Worm (Caenorhabditis elegans) whole organism, L2 larva: ENCODE results near the gene fmo-4.

Experiments used
- nhr-237 ChIP-seq: fragments of 150-350 bp; optimal IDR thresholded peaks from 2 replicates; lab custom pipeline; 2014; ENCODE audit warnings: missing biosample characterization, missing genetic modification characterization
- nhr-77 ChIP-seq: fragments of 150-350 bp; optimal IDR thresholded peaks from 2 replicates; lab custom pipeline; 2014; ENCODE audit warnings: missing biosample characterization, missing genetic modification characterization
- sem-4 ChIP-seq: fragments of 150-350 bp; optimal IDR thresholded peaks from 2 replicates; lab custom pipeline; 2014; ENCODE audit warnings: missing biosample characterization, missing genetic modification reagents, missing genetic modification characterization

- no peak for TF ChIP-seq nhr-77 (tag; lab: Kevin White, UChicago)
- TF ChIP-seq nhr-237 (tag; lab: Kevin White, UChicago): no peak
- TF ChIP-seq sem-4: no peak
Measured at ce11 chrV:13653713-13654393, 47.4 kb upstream of the fmo-4 start, which contains the start of gene lpin-1.
